Fruit fly (Drosophila melanogaster): ENCODE results near the gene CG3226.

CG3226 gene

dm6 chrX:6687267-6687666 is 33.2 kb upstream of the CG3226 start, which contains the start of gene CG44303:
CG44303 (minus strand) TSS chrX:6687420.
- no peak for TF ChIP-seq peb (GFP tag; IDR thresholded peaks at IDR 0.05)
- no peak for TF ChIP-seq CG3163 (GFP tag; optimal IDR thresholded peaks at IDR 0.05)
- peak; percentile 43; the same call in 1 of the 2 replicates for TF ChIP-seq Scr (GFP tag; IDR thresholded peaks at IDR 0.05; ENCODE audit: partially characterized antibody)
- no peak for TF ChIP-seq shn (GFP tag; optimal IDR thresholded peaks at IDR 0.05)
- TF ChIP-seq bcd (GFP tag; optimal IDR thresholded peaks at IDR 0.05) = no peak
- TF ChIP-seq cato (GFP tag; optimal IDR thresholded peaks at IDR 0.05; ENCODE audit: borderline replicate concordance) = no peak
- TF ChIP-seq CG6813 (GFP tag; optimal IDR thresholded peaks at IDR 0.05) = no peak
- peak; percentile 65 for TF ChIP-seq Bgb (GFP tag; IDR thresholded peaks at IDR 0.05; ENCODE audit: partially characterized antibody)
- no peak for TF ChIP-seq Dek (tag; optimal IDR thresholded peaks at IDR 0.05)
- no peak for TF ChIP-seq ken (GFP tag; IDR thresholded peaks at IDR 0.05)
- no peak for TF ChIP-seq CG7271 (tag; optimal IDR thresholded peaks at IDR 0.05)
- TF ChIP-seq knrl (GFP tag; IDR thresholded peaks at IDR 0.05; ENCODE audit: partially characterized antibody) = no peak
- no peak for TF ChIP-seq CG1233 (GFP tag; optimal IDR thresholded peaks at IDR 0.05)
- TF ChIP-seq Taf1 (GFP tag; IDR thresholded peaks at IDR 0.05) = no peak
- TF ChIP-seq Ptx1 (GFP tag; IDR thresholded peaks at IDR 0.05) = no peak
- TF ChIP-seq sr (GFP tag; IDR thresholded peaks at IDR 0.05) = no peak
- no peak for TF ChIP-seq ewg (GFP tag; optimal IDR thresholded peaks at IDR 0.05)
- TF ChIP-seq CG34224 (GFP tag; IDR thresholded peaks at IDR 0.05; ENCODE audit: partially characterized antibody) = peak; percentile 60; the same call in 2 of the 3 replicates
- no peak for TF ChIP-seq esg (GFP tag; conservative IDR thresholded peaks at IDR 0.05)
- TF ChIP-seq fd102C (GFP tag; optimal IDR thresholded peaks at IDR 0.05) = no peak
- TF ChIP-seq oc (tag; optimal IDR thresholded peaks at IDR 0.05) = no peak
- no peak for TF ChIP-seq gem (tag; optimal IDR thresholded peaks at IDR 0.05)
- TF ChIP-seq CG10267 (tag; optimal IDR thresholded peaks at IDR 0.05) = no peak
- no peak for TF ChIP-seq pfk (GFP tag; optimal IDR thresholded peaks at IDR 0.05)
- TF ChIP-seq pzg (GFP tag; optimal IDR thresholded peaks at IDR 0.05) = peak; percentile 28
- no peak for TF ChIP-seq CG12299 (tag; optimal IDR thresholded peaks at IDR 0.05)
- no peak for TF ChIP-seq bsh (GFP tag; optimal IDR thresholded peaks at IDR 0.05)
- no peak for TF ChIP-seq fd96Cb (tag; optimal IDR thresholded peaks at IDR 0.05)
- TF ChIP-seq Dll (GFP tag; IDR thresholded peaks at IDR 0.05; ENCODE audit: partially characterized antibody) = 0 out of 4 replicates have a peak, but pooled peaks have one; percentile 36
- no peak for TF ChIP-seq odd (GFP tag; optimal IDR thresholded peaks at IDR 0.05)
- no peak for TF ChIP-seq CG18764 (GFP tag; optimal IDR thresholded peaks at IDR 0.05)
- no peak for TF ChIP-seq CG9817 (tag; optimal IDR thresholded peaks at IDR 0.05)
- no peak for TF ChIP-seq E2f1 (GFP tag; IDR thresholded peaks at IDR 0.05)
- no peak for TF ChIP-seq HLH3B (GFP tag; IDR thresholded peaks at IDR 0.05)
- no peak for TF ChIP-seq CG14667 (GFP tag; IDR thresholded peaks at IDR 0.05)
- TF ChIP-seq Elba2 (GFP tag; optimal IDR thresholded peaks at IDR 0.05) = no peak
- no peak for TF ChIP-seq CG12769 (tag; optimal IDR thresholded peaks at IDR 0.05)
- peak; percentile 74 for TF ChIP-seq bbx (GFP tag; IDR thresholded peaks at IDR 0.05; ENCODE audit: partially characterized antibody)
- TF ChIP-seq fru (optimal IDR thresholded peaks at IDR 0.05) = no peak
- no peak for TF ChIP-seq CG31388 (GFP tag; optimal IDR thresholded peaks at IDR 0.05)
- TF ChIP-seq CG12236 (GFP tag; optimal IDR thresholded peaks at IDR 0.05) = no peak
- TF ChIP-seq zf30C (GFP tag; optimal IDR thresholded peaks at IDR 0.05) = no peak
- TF ChIP-seq Opbp (GFP tag; IDR thresholded peaks at IDR 0.05; ENCODE audit: partially characterized antibody) = peak; percentile 69; the same call in 2 of the 3 replicates
- no peak for TF ChIP-seq Eip74EF (GFP tag; optimal IDR thresholded peaks at IDR 0.05)
- TF ChIP-seq CG11560 (tag; IDR thresholded peaks at IDR 0.05) = no peak
- TF ChIP-seq CG9797 (GFP tag; optimal IDR thresholded peaks at IDR 0.05) = no peak
- TF ChIP-seq CG32767 (GFP tag; IDR thresholded peaks at IDR 0.05) = no peak
- no peak for TF ChIP-seq lola (GFP tag; optimal IDR thresholded peaks at IDR 0.05)
- no peak for TF ChIP-seq mirr (GFP tag; optimal IDR thresholded peaks at IDR 0.05)
- no peak for TF ChIP-seq hbn (GFP tag; IDR thresholded peaks at IDR 0.05; ENCODE audit: partially characterized antibody)

All from whole organism, embryonic.